Worm (Caenorhabditis elegans) whole organism, late embryonic: ENCODE data around the gene srsx-29.

Source experiments
- T23F11.4 ChIP-seq: fragments of 200-800 bp; sonication (Bioruptor generic); optimal IDR thresholded peaks from 2 replicates; lab custom pipeline; 2018; ENCODE audit warnings: mild to moderate bottlenecking, missing genetic modification characterization, missing compliant biosample characterization
- ceh-14 ChIP-seq: sonication (generic microtip); optimal IDR thresholded peaks from 2 replicates; lab custom pipeline; 2016; ENCODE audit warnings: missing genotype, missing genetic modification characterization, missing compliant biosample characterization
- ceh-48 ChIP-seq: sonication (generic microtip); optimal IDR thresholded peaks from 2 replicates; lab custom pipeline; 2016; ENCODE audit warnings: missing genetic modification characterization, inconsistent platforms, missing compliant biosample characterization
- dmd-4 ChIP-seq: sonication (generic microtip); optimal IDR thresholded peaks from 2 replicates; lab custom pipeline; 2016; ENCODE audit warnings: borderline replicate concordance, missing genetic modification characterization, missing compliant biosample characterization
- fkh-10 ChIP-seq: fragments of 150-350 bp; optimal IDR thresholded peaks from 2 replicates; lab custom pipeline; 2014; ENCODE audit warnings: missing biosample characterization, missing genetic modification reagents, missing genetic modification characterization
- hlh-30 ChIP-seq: sonication (generic microtip); optimal IDR thresholded peaks from 2 replicates; lab custom pipeline; 2017; ENCODE audit warnings: antibody characterized with exemption, missing genetic modification characterization, missing compliant biosample characterization; ENCODE audit not compliant: insufficient read depth
- nfya-1 ChIP-seq: sonication (generic microtip); optimal IDR thresholded peaks from 2 replicates; lab custom pipeline; 2017; ENCODE audit warnings: missing genetic modification characterization, mild to moderate bottlenecking, missing compliant biosample characterization, antibody characterized with exemption, moderate library complexity
- pag-3 ChIP-seq: sonication (generic microtip); optimal IDR thresholded peaks from 2 replicates; lab custom pipeline; 2016; ENCODE audit warnings: missing compliant biosample characterization, missing genetic modification characterization, borderline replicate concordance
- pqm-1 ChIP-seq: sonication (generic microtip); optimal IDR thresholded peaks from 2 replicates; lab custom pipeline; 2016; ENCODE audit warnings: missing genetic modification characterization, missing compliant biosample characterization
- sdc-2 ChIP-seq: sonication (generic microtip); optimal IDR thresholded peaks from 2 replicates; lab custom pipeline; 2016; ENCODE audit warnings: missing genotype, missing genetic modification characterization, missing compliant biosample characterization
- tbx-7 ChIP-seq: sonication (generic microtip); optimal IDR thresholded peaks from 2 replicates; lab custom pipeline; 2016; ENCODE audit warnings: missing genotype, missing genetic modification characterization, missing compliant biosample characterization
- unc-42 ChIP-seq: sonication (generic microtip); optimal IDR thresholded peaks from 2 replicates; lab custom pipeline; 2016; ENCODE audit warnings: missing genotype, missing genetic modification characterization, missing compliant biosample characterization

DNA sequence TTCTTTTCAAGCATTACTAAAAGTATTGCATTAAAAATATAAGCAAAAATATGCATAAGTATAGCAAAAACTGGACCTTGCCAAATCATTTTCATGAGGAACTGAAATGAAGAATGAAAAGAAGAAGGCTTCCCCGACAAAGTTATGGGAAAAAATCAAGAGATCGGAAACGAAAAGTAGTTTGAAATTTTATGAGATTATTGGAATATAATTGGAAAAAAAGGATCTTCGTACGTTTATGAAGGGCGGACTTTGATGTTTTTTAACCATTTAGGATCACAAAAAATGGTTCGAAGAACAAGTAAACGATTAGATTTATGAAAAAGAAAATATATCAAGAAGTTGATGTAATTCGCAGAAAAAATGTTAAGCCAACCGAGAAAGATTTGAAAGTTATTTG is 33.9 kb upstream of the srsx-29 start, which contains the start of gene srxa-18:
- TF ChIP-seq dmd-4 (tag; lab: Kevin White, UChicago) (no peak), sdc-2 (no peak), T23F11.4 (GFP tag; lab: Kevin White, UChicago) (no peak), pqm-1 (tag; lab: Kevin White, UChicago) (no peak), ceh-48 (tag; lab: Kevin White, UChicago) (no peak), tbx-7 (tag; lab: Kevin White, UChicago) (no peak), hlh-30 (tag; lab: Kevin White, UChicago) (no peak), ceh-14 (no peak), fkh-10 (GFP tag; lab: Kevin White, UChicago) (no peak), nfya-1 (tag; lab: Kevin White, UChicago) (no peak), pag-3 (tag; lab: Kevin White, UChicago) (no peak), unc-42 (tag; lab: Kevin White, UChicago) (no peak)
